Fruit fly (Drosophila melanogaster) whole organism, embryonic: ENCODE data around the gene NT1.
A peak's percentile ranks its signal among the peaks of the same experiment; 100 is the strongest.

ENCODE experiments used
- CG10209 ChIP-seq: fragments of 200-800 bp; sonication (Bioruptor generic); optimal IDR thresholded peaks from 3 replicates; lab custom pipeline; 2017; ENCODE audit warnings: missing biosample characterization, mild to moderate bottlenecking, missing genetic modification characterization, missing genetic modification reagents
- CG11398 ChIP-seq: fragments of 200-800 bp; sonication (Bioruptor generic); optimal IDR thresholded peaks from 2 replicates; lab custom pipeline; 2016; ENCODE audit warnings: missing biosample characterization, missing genetic modification characterization
- CG11723 ChIP-seq: fragments of 200-800 bp; sonication (Bioruptor generic); optimal IDR thresholded peaks from 2 replicates; lab custom pipeline; 2017; ENCODE audit warnings: missing biosample characterization, mild to moderate bottlenecking, missing genetic modification characterization
- CG14710 ChIP-seq: fragments of 200-800 bp; sonication (Bioruptor generic); optimal IDR thresholded peaks from 3 replicates; lab custom pipeline; 2019; ENCODE audit warnings: missing biosample characterization, mild to moderate bottlenecking, missing genetic modification characterization, moderate library complexity
- CG14965 ChIP-seq: fragments of 200-800 bp; sonication (Bioruptor generic); optimal IDR thresholded peaks from 2 replicates; lab custom pipeline; 2016; ENCODE audit warnings: missing biosample characterization, missing genetic modification characterization, borderline replicate concordance
- CG1529 ChIP-seq: fragments of 200-800 bp; sonication (Bioruptor generic); optimal IDR thresholded peaks from 3 replicates; lab custom pipeline; 2018; ENCODE audit warnings: missing biosample characterization, missing genetic modification characterization
- CG30020 ChIP-seq: fragments of 200-800 bp; optimal IDR thresholded peaks from 2 replicates; lab custom pipeline; 2019; ENCODE audit warnings: missing biosample characterization, mild to moderate bottlenecking, missing genetic modification characterization, moderate library complexity
- CG3726 ChIP-seq: fragments of 200-800 bp; sonication (Bioruptor generic); IDR thresholded peaks from 3 replicates; pipeline ENCODE4, ENCODE4 v1.3.6; 2022; ENCODE audit warnings: missing biosample characterization, missing genetic modification characterization
- CG4360 ChIP-seq: fragments of 200-800 bp; sonication (Bioruptor generic); IDR thresholded peaks from 2 replicates; pipeline ENCODE4 v1.3.6; 2022; ENCODE audit warnings: missing biosample characterization, missing genetic modification characterization
- CG43689 ChIP-seq: fragments of 200-800 bp; sonication (Bioruptor generic); IDR thresholded peaks from 2 replicates; pipeline ENCODE4 v1.3.6; 2022; ENCODE audit warnings: missing biosample characterization, missing genetic modification characterization
- CG4424 ChIP-seq: fragments of 200-800 bp; sonication (Bioruptor generic); optimal IDR thresholded peaks from 3 replicates; lab custom pipeline; 2016; ENCODE audit warnings: missing biosample characterization, missing genetic modification characterization
- CG7556 ChIP-seq: fragments of 200-800 bp; sonication (Bioruptor generic); optimal IDR thresholded peaks from 2 replicates; lab custom pipeline; 2017; ENCODE audit warnings: missing biosample characterization, mild to moderate bottlenecking, missing genetic modification characterization
- CG9727 ChIP-seq: fragments of 200-800 bp; sonication (Bioruptor generic); optimal IDR thresholded peaks from 3 replicates; lab custom pipeline; 2017; ENCODE audit warnings: missing biosample characterization, mild to moderate bottlenecking, missing genetic modification characterization
- D ChIP-seq, 2 experiments: fragments of 200-800 bp in 1 of 2; fragments of >200 bp in 1 of 2; sonication (Bioruptor generic) in 1 of 2; optimal IDR thresholded peaks; 2 replicates in 1 of 2; 3 replicates in 1 of 2; lab custom pipeline; 2017; ENCODE audit warnings: mild to moderate bottlenecking in 1 of 2, missing biosample characterization in 1 of 2, missing genetic modification characterization in 1 of 2, missing genetic modification reagents in 1 of 2
- D19B ChIP-seq: fragments of 200-800 bp; sonication (Bioruptor generic); optimal IDR thresholded peaks from 2 replicates; lab custom pipeline; 2017; ENCODE audit warnings: missing biosample characterization, mild to moderate bottlenecking, missing genetic modification characterization
- Dad ChIP-seq: fragments of 200-800 bp; sonication (Bioruptor generic); optimal IDR thresholded peaks from 3 replicates; lab custom pipeline; 2016; ENCODE audit warnings: missing biosample characterization, missing genetic modification characterization
- Dip2 ChIP-seq: fragments of 200-800 bp; sonication (Bioruptor generic); IDR thresholded peaks from 2 replicates; pipeline ENCODE4 v1.3.6; 2022; ENCODE audit warnings: missing biosample characterization, missing genetic modification characterization
- E2f2 ChIP-seq: fragments of 200-800 bp; sonication (Bioruptor generic); IDR thresholded peaks from 2 replicates; pipeline ENCODE4 v1.3.6; 2022; ENCODE audit warnings: missing biosample characterization, missing genetic modification characterization
- Ets65A ChIP-seq: fragments of 200-800 bp; sonication (Bioruptor generic); peaks from one replicate; lab custom pipeline; 2016; ENCODE audit warnings: missing biosample characterization, missing genetic modification characterization
- Gug ChIP-seq: fragments of 200-800 bp; sonication (Bioruptor generic); IDR thresholded peaks from 4 replicates; pipeline ENCODE4 v1.3.6; 2022; ENCODE audit warnings: missing biosample characterization, missing genetic modification characterization
- Hsf ChIP-seq: fragments of 200-800 bp; sonication (Bioruptor generic); optimal IDR thresholded peaks from 3 replicates; lab custom pipeline; 2016; ENCODE audit warnings: missing biosample characterization, missing genetic modification characterization
- Jarid2 ChIP-seq: fragments of 200-800 bp; sonication (Bioruptor generic); optimal IDR thresholded peaks from 3 replicates; lab custom pipeline; 2017; ENCODE audit warnings: mild to moderate bottlenecking, missing biosample characterization, missing genetic modification reagents, missing genetic modification characterization
- Lpt ChIP-seq: fragments of >200 bp; optimal IDR thresholded peaks from 2 replicates; lab custom pipeline; 2018; ENCODE audit warnings: missing biosample characterization, missing genetic modification characterization
- NC2α ChIP-seq: fragments of 200-800 bp; sonication (Bioruptor generic); optimal IDR thresholded peaks from 2 replicates; lab custom pipeline; 2016; ENCODE audit warnings: missing biosample characterization, missing genetic modification characterization
- Trl ChIP-seq, 3 experiments: fragments of >200 bp in 2 of 3; fragments of 200-800 bp in 1 of 3; sonication (Bioruptor generic) in 1 of 3; optimal IDR thresholded peaks; 2 replicates in 1 of 3; 3 replicates in 2 of 3; lab custom pipeline; 2016 to 2017; ENCODE audit warnings: missing biosample characterization in 1 of 3, missing genetic modification characterization in 1 of 3
- al ChIP-seq: fragments of 200-800 bp; sonication (Bioruptor generic); IDR thresholded peaks from 2 replicates; pipeline ENCODE4 v1.3.6; 2022; ENCODE audit warnings: missing biosample characterization, missing genetic modification characterization
- ash1 ChIP-seq: fragments of 200-800 bp; sonication (Bioruptor generic); optimal IDR thresholded peaks from 2 replicates; lab custom pipeline; 2018; ENCODE audit warnings: missing biosample characterization, mild to moderate bottlenecking, missing genetic modification characterization
- bab2 ChIP-seq: fragments of 200-800 bp; sonication (Bioruptor generic); optimal IDR thresholded peaks from 2 replicates; lab custom pipeline; 2016; ENCODE audit warnings: missing biosample characterization, missing genetic modification characterization
- bcd ChIP-seq: fragments of 200-800 bp; sonication (Bioruptor generic); optimal IDR thresholded peaks from 2 replicates; lab custom pipeline; 2017; ENCODE audit warnings: missing biosample characterization, mild to moderate bottlenecking, missing genetic modification characterization
- br ChIP-seq: fragments of >200 bp; optimal IDR thresholded peaks from 2 replicates; lab custom pipeline; 2017
- btn ChIP-seq: fragments of 200-800 bp; sonication (Bioruptor generic); optimal IDR thresholded peaks from 2 replicates; lab custom pipeline; 2016; ENCODE audit warnings: missing biosample characterization, missing genetic modification characterization
- cad ChIP-seq: fragments of >200 bp; optimal IDR thresholded peaks from 2 replicates; lab custom pipeline; 2017; ENCODE audit warnings: missing biosample characterization, missing genetic modification characterization
- chm ChIP-seq: fragments of 200-800 bp; sonication (Bioruptor generic); IDR thresholded peaks from 2 replicates; pipeline ENCODE4 v1.3.6; 2022; ENCODE audit warnings: missing biosample characterization, missing genetic modification characterization
- danr ChIP-seq: fragments of 200-800 bp; sonication (Bioruptor generic); IDR thresholded peaks from 2 replicates; pipeline ENCODE4 v1.3.6; 2022; ENCODE audit warnings: missing biosample characterization, missing genetic modification characterization
- disco-r ChIP-seq: fragments of 200-800 bp; sonication (Bioruptor generic); optimal IDR thresholded peaks from 2 replicates; lab custom pipeline; 2016; ENCODE audit warnings: missing biosample characterization, missing genetic modification characterization
- emc ChIP-seq: fragments of 200-800 bp; sonication (Bioruptor generic); optimal IDR thresholded peaks from 2 replicates; lab custom pipeline; 2016; ENCODE audit warnings: missing biosample characterization, missing genetic modification characterization
- gro ChIP-seq: fragments of 200-800 bp; sonication (Bioruptor generic); optimal IDR thresholded peaks from 2 replicates; lab custom pipeline; 2016; ENCODE audit warnings: missing biosample characterization, missing genetic modification characterization
- h ChIP-seq: fragments of >200 bp; optimal IDR thresholded peaks from 2 replicates; lab custom pipeline; 2017
- ham ChIP-seq: fragments of 200-800 bp; sonication (Bioruptor generic); IDR thresholded peaks from 2 replicates; pipeline ENCODE4 v1.3.6; 2022; ENCODE audit warnings: missing biosample characterization, missing genetic modification characterization
- hth ChIP-seq: fragments of >200 bp; optimal IDR thresholded peaks from 2 replicates; lab custom pipeline; 2017; ENCODE audit warnings: inconsistent platforms
- lab ChIP-seq: fragments of 200-800 bp; sonication (Bioruptor generic); optimal IDR thresholded peaks from 3 replicates; lab custom pipeline; 2017; ENCODE audit warnings: missing biosample characterization, missing genetic modification characterization, mild to moderate bottlenecking, moderate library complexity, missing genetic modification reagents
- oc ChIP-seq: fragments of 200-800 bp; sonication (Bioruptor generic); optimal IDR thresholded peaks from 2 replicates; lab custom pipeline; 2018; ENCODE audit warnings: missing biosample characterization, mild to moderate bottlenecking, missing genetic modification characterization, moderate library complexity
- pfk ChIP-seq: fragments of 200-800 bp; sonication (Bioruptor generic); optimal IDR thresholded peaks from 2 replicates; lab custom pipeline; 2018; ENCODE audit warnings: missing biosample characterization, mild to moderate bottlenecking, missing genetic modification characterization, moderate library complexity
- pita ChIP-seq: fragments of 200-800 bp; sonication (Bioruptor generic); optimal IDR thresholded peaks from 2 replicates; lab custom pipeline; 2017; ENCODE audit warnings: missing biosample characterization, mild to moderate bottlenecking, missing genetic modification characterization
- pnt ChIP-seq: fragments of 200-800 bp; sonication (Bioruptor generic); optimal IDR thresholded peaks from 3 replicates; lab custom pipeline; 2016; ENCODE audit warnings: missing biosample characterization, missing genetic modification characterization
- run ChIP-seq: fragments of 200-800 bp; sonication (Bioruptor generic); optimal IDR thresholded peaks from 3 replicates; lab custom pipeline; 2018; ENCODE audit warnings: missing biosample characterization, mild to moderate bottlenecking, missing genetic modification characterization
- shn ChIP-seq: fragments of 200-800 bp; sonication (Bioruptor generic); optimal IDR thresholded peaks from 3 replicates; lab custom pipeline; 2016; ENCODE audit warnings: missing biosample characterization, missing genetic modification characterization
- sug ChIP-seq: fragments of 200-800 bp; optimal IDR thresholded peaks from 2 replicates; lab custom pipeline; 2019; ENCODE audit warnings: missing biosample characterization, mild to moderate bottlenecking, missing genetic modification characterization, moderate library complexity
- tna ChIP-seq: fragments of 200-800 bp; sonication (Bioruptor generic); IDR thresholded peaks from 2 replicates; pipeline ENCODE4 v1.3.6; 2022; ENCODE audit warnings: missing biosample characterization, missing genetic modification characterization; ENCODE audit not compliant: partially characterized antibody
- trh ChIP-seq: fragments of 200-800 bp; sonication (Bioruptor generic); optimal IDR thresholded peaks from 2 replicates; lab custom pipeline; 2016; ENCODE audit warnings: missing biosample characterization, missing genetic modification characterization
- unpg ChIP-seq: fragments of 200-800 bp; sonication (Bioruptor generic); optimal IDR thresholded peaks from 3 replicates; lab custom pipeline; 2018; ENCODE audit warnings: missing biosample characterization, mild to moderate bottlenecking, missing genetic modification characterization, moderate library complexity
- zen ChIP-seq: fragments of 200-800 bp; sonication (Bioruptor generic); optimal IDR thresholded peaks from 3 replicates; lab custom pipeline; 2018; ENCODE audit warnings: missing biosample characterization, mild to moderate bottlenecking, missing genetic modification characterization, moderate library complexity
- zfh1 ChIP-seq: fragments of 200-800 bp; sonication (Bioruptor generic); IDR thresholded peaks from 3 replicates; pipeline ENCODE4 v1.3.6; 2022; ENCODE audit warnings: missing biosample characterization, missing genetic modification characterization

The NT1 gene

dm6 chr3L:4533941-4534340 is 25.7 kb upstream of the NT1 start (continued):
- TF ChIP-seq unpg (peak; percentile 53), br (lab: Kevin White, UChicago) (no peak), D19B (GFP tag; lab: Kevin White, UChicago) (no peak), btn (no peak), al (GFP tag; lab: Robert Waterston, UW) (no peak), lab (GFP tag; lab: Kevin White, UChicago) (peak; percentile 26), Dip2 (no peak), sug (tag; lab: Kevin White, UChicago) (no peak), shn (GFP tag; lab: Kevin White, UChicago) (no peak), Lpt (GFP tag; lab: Kevin White, UChicago) (no peak), Dad (GFP tag; lab: Kevin White, UChicago) (no peak), pfk (GFP tag; lab: Kevin White, UChicago) (no peak), CG11398 (GFP tag; lab: Kevin White, UChicago) (no peak), tna (GFP tag; lab: Robert Waterston, UW) (no peak), Ets65A (GFP tag; lab: Kevin White, UChicago) (no peak), chm (no peak), zfh1 (peak; percentile 39; the same call in 1 of the 3 replicates), pita (GFP tag; lab: Kevin White, UChicago) (no peak), trh (GFP tag; lab: Kevin White, UChicago) (no peak), CG9727 (GFP tag; lab: Kevin White, UChicago) (no peak), Trl (optimal IDR thresholded peaks at IDR 0.05; lab: Kevin White, UChicago) (no peak), Trl (GFP tag; optimal IDR thresholded peaks at IDR 0.05; lab: Kevin White, UChicago) (no peak), CG14710 (tag; lab: Kevin White, UChicago) (peak; percentile 23), gro (GFP tag; lab: Kevin White, UChicago) (no peak), CG3726 (GFP tag; lab: Robert Waterston, UW) (no peak), emc (GFP tag; lab: Kevin White, UChicago) (no peak), run (tag; lab: Kevin White, UChicago) (no peak), CG30020 (no peak), CG43689 (GFP tag; lab: Robert Waterston, UW) (no peak), cad (no peak), CG14965 (no peak), D (optimal IDR thresholded peaks at IDR 0.05; lab: Kevin White, UChicago) (no peak), D (GFP tag; optimal IDR thresholded peaks at IDR 0.05; lab: Kevin White, UChicago) (peak; percentile 47), NC2α (GFP tag; lab: Kevin White, UChicago) (no peak), E2f2 (GFP tag; lab: Robert Waterston, UW) (no peak), hth (lab: Kevin White, UChicago) (no peak), oc (tag; lab: Kevin White, UChicago) (peak; percentile 51), CG4360 (GFP tag; lab: Robert Waterston, UW) (no peak), h (lab: Kevin White, UChicago) (no peak), pnt (no peak), disco-r (no peak), zen (tag; lab: Kevin White, UChicago) (no peak), ash1 (GFP tag; lab: Kevin White, UChicago) (no peak), CG10209 (GFP tag; lab: Kevin White, UChicago) (no peak), CG1529 (GFP tag; lab: Kevin White, UChicago) (no peak), Gug (no peak), CG4424 (GFP tag; lab: Kevin White, UChicago) (peak; percentile 7), bab2 (GFP tag; lab: Kevin White, UChicago) (peak; percentile 23), danr (GFP tag; lab: Robert Waterston, UW) (peak; percentile 10; the same call in 1 of the 2 replicates), ham (GFP tag; lab: Robert Waterston, UW) (no peak), Jarid2 (GFP tag; lab: Kevin White, UChicago) (no peak), bcd (GFP tag; lab: Kevin White, UChicago) (peak; percentile 31), CG11723 (no peak), Hsf (GFP tag; lab: Kevin White, UChicago) (no peak), CG7556 (no peak)
